Worm (Caenorhabditis elegans): Measurements from ENCODE around the gene ncs-6.

ncs-6 gene

ce11 chrII:3528256-3528655, at the start of gene ncs-6:
TSS of gene ncs-6 (minus strand) at chrII:3528516.
- TF ChIP-seq unc-62 (GFP tag; optimal IDR thresholded peaks at IDR 0.05): no peak

ce11 chrII:3576742-3577141, 48.4 kb upstream of the ncs-6 start, which contains the start of gene clec-132:
TSS of gene clec-132 (plus strand) at chrII:3577042.
- TF ChIP-seq unc-62 (GFP tag; optimal IDR thresholded peaks at IDR 0.05): no peak

- no peak for TF ChIP-seq unc-62 (GFP tag; optimal IDR thresholded peaks at IDR 0.05)
Observed at ce11 chrII:3573255-3573654, 44.9 kb upstream of the ncs-6 start, which contains the start of gene clec-130. TSS of gene clec-130 (plus strand) at chrII:3573555.

- no peak for TF ChIP-seq unc-62 (GFP tag; optimal IDR thresholded peaks at IDR 0.05)
Observed at ce11 chrII:3570927-3571538, 42.7 kb upstream of the ncs-6 start, which contains the start of the genes clec-128 and clec-129. TSS of gene clec-128 (minus strand) at chrII:3571027. TSS of gene clec-129 (plus strand) at chrII:3571488.

ce11 chrII:3569118-3569517, 40.8 kb upstream of the ncs-6 start, which contains the start of gene clec-127:
TSS of gene clec-127 (minus strand) at chrII:3569218.
- TF ChIP-seq unc-62 (GFP tag; optimal IDR thresholded peaks at IDR 0.05): no peak

ce11 chrII:3567066-3567465, 38.8 kb upstream of the ncs-6 start:
- no peak for TF ChIP-seq unc-62 (GFP tag; optimal IDR thresholded peaks at IDR 0.05)

- TF ChIP-seq unc-62 (GFP tag; optimal IDR thresholded peaks at IDR 0.05): no peak
Observed at ce11 chrII:3562419-3562818, 34.1 kb upstream of the ncs-6 start, which contains the start of gene W10G11.3. TSS of gene W10G11.3 (minus strand) at chrII:3562519.

- TF ChIP-seq unc-62 (GFP tag; optimal IDR thresholded peaks at IDR 0.05): no peak
Observed at ce11 chrII:3561561-3561960, 33.2 kb upstream of the ncs-6 start, which contains the start of gene W10G11.2. TSS of gene W10G11.2 (minus strand) at chrII:3561661.

ce11 chrII:3560592-3560991, 32.3 kb upstream of the ncs-6 start, which contains the start of gene W10G11.1:
TSS of gene W10G11.1 (minus strand) at chrII:3560692.
- TF ChIP-seq unc-62 (GFP tag; optimal IDR thresholded peaks at IDR 0.05): no peak

- no peak for TF ChIP-seq unc-62 (GFP tag; optimal IDR thresholded peaks at IDR 0.05)
Observed at ce11 chrII:3557417-3557816, 29.1 kb upstream of the ncs-6 start, which contains the start of gene lgc-45. TSS of gene lgc-45 (plus strand) at chrII:3557472.

- no peak for TF ChIP-seq unc-62 (GFP tag; optimal IDR thresholded peaks at IDR 0.05)
Observed at ce11 chrII:3556584-3556983, 28.3 kb upstream of the ncs-6 start.

- TF ChIP-seq unc-62 (GFP tag; optimal IDR thresholded peaks at IDR 0.05): no peak
Observed at ce11 chrII:3555281-3555680, 27.0 kb upstream of the ncs-6 start.

- TF ChIP-seq unc-62 (GFP tag; optimal IDR thresholded peaks at IDR 0.05): no peak
Observed at ce11 chrII:3554673-3555072, 26.4 kb upstream of the ncs-6 start.

ce11 chrII:3553453-3553852, 25.1 kb upstream of the ncs-6 start, which contains the start of gene dnc-3:
TSS of gene dnc-3 (plus strand) at chrII:3553724.
- no peak for TF ChIP-seq unc-62 (GFP tag; optimal IDR thresholded peaks at IDR 0.05)

- TF ChIP-seq unc-62 (GFP tag; optimal IDR thresholded peaks at IDR 0.05): no peak
Observed at ce11 chrII:3550352-3550751, 22.0 kb upstream of the ncs-6 start, which contains the start of gene W10G11.19. TSS of gene W10G11.19 (plus strand) at chrII:3550652.

- no peak for TF ChIP-seq unc-62 (GFP tag; optimal IDR thresholded peaks at IDR 0.05)
Observed at ce11 chrII:3547282-3547681, 19.0 kb upstream of the ncs-6 start.

ce11 chrII:3546381-3546931, 18.1 kb upstream of the ncs-6 start, which contains the start of gene apd-3:
TSS of gene apd-3 (minus strand) at chrII:3546431.
- no peak for TF ChIP-seq unc-62 (GFP tag; optimal IDR thresholded peaks at IDR 0.05)
